Fruit fly (Drosophila melanogaster) Kc167 (cell line): ENCODE results near the gene Rpp14a.

Experiments used
- Myc ChIP-seq: fragments of >200 bp; optimal IDR thresholded peaks from 2 replicates; lab custom pipeline; 2017; ENCODE audit warnings: missing external identifiers
- h ChIP-seq: fragments of >200 bp; optimal IDR thresholded peaks from 3 replicates; lab custom pipeline; 2018; ENCODE audit warnings: missing external identifiers
- insv ChIP-seq: fragments of >200 bp; optimal IDR thresholded peaks from 3 replicates; lab custom pipeline; 2018; ENCODE audit warnings: missing external identifiers
- psq ChIP-seq: fragments of >200 bp; optimal IDR thresholded peaks from 2 replicates; lab custom pipeline; 2017; ENCODE audit warnings: missing external identifiers

- TF ChIP-seq h (lab: Kevin White, UChicago) (no peak), psq (lab: Kevin White, UChicago) (no peak), Myc (lab: Kevin White, UChicago) (no peak), insv (lab: Kevin White, UChicago) (no peak)
Measured at dm6 chr3R:30051933-30052332, 4.7 kb upstream of the Rpp14a start, which contains the start of gene CG15528.
